Worm (Caenorhabditis elegans) whole organism, late embryonic: ENCODE results near the gene hphd-1.

Source experiments
- ama-1 ChIP-seq: fragments of 150-350 bp; optimal IDR thresholded peaks from 2 replicates; lab custom pipeline; 2014
- nfya-1 ChIP-seq: sonication (generic microtip); optimal IDR thresholded peaks from 2 replicates; lab custom pipeline; 2017; ENCODE audit warnings: missing genetic modification characterization, mild to moderate bottlenecking, missing compliant biosample characterization, antibody characterized with exemption, moderate library complexity
- pat-9 ChIP-seq: fragments of 200-800 bp; sonication (Bioruptor generic); optimal IDR thresholded peaks from 2 replicates; lab custom pipeline; 2018; ENCODE audit warnings: mild to moderate bottlenecking, missing genetic modification characterization, moderate library complexity, missing compliant biosample characterization
- pha-4 ChIP-seq: fragments of 150-350 bp; optimal IDR thresholded peaks from 2 replicates; lab custom pipeline; 2018; ENCODE audit warnings: missing biosample characterization, missing genetic modification reagents, missing genetic modification characterization

DNA sequence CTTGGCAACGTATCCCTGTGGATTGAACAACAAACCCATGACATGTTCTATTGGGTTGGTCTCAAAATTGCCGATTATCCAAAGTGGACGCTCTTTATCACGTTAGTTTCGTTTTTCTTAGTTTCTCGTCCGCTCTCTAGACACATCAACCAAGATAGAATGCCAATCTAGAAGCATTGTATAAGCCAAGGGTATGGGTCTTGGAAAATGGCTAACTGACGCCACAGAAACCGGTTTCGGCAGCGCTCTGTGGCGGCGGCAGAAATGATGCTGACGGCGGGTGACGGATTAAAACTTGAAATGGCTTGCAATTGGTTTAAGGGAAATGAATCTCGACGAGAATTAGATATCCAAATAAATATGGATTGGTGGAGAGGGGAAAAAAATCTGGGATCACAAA is 30.8 kb downstream of the hphd-1 start:
- TF ChIP-seq ama-1 (lab: Kevin White, UChicago) (no peak), pha-4 (no peak), pat-9 (no peak), nfya-1 (tag; lab: Kevin White, UChicago) (no peak)
